Fruit fly (Drosophila melanogaster): ENCODE results near the gene sov.
A peak's percentile ranks its signal among the peaks of the same experiment; 100 is the strongest.

sov gene

dm6 chrX:6799261-6800022 is 43.3 kb downstream of the sov start (continued):
- TF ChIP-seq sens (GFP tag) (peak; percentile 54), CG12071 (GFP tag; optimal IDR thresholded peaks at IDR 0.05) (peak; percentile 25), mirr (GFP tag; optimal IDR thresholded peaks at IDR 0.05) (peak; percentile 10), dmrt99B (tag; optimal IDR thresholded peaks at IDR 0.05) (no peak), CG13296 (GFP tag; optimal IDR thresholded peaks at IDR 0.05) (peak; percentile 57), Hey (tag; optimal IDR thresholded peaks at IDR 0.05) (no peak), Hmx (GFP tag; optimal IDR thresholded peaks at IDR 0.05) (no peak), CG8290 (GFP tag; optimal IDR thresholded peaks at IDR 0.05) (no peak), CG8290 (tag; optimal IDR thresholded peaks at IDR 0.05) (peak in 1 of 2 experiments; percentile 49), Lhr (GFP tag; optimal IDR thresholded peaks at IDR 0.05) (no peak)

DNA sequence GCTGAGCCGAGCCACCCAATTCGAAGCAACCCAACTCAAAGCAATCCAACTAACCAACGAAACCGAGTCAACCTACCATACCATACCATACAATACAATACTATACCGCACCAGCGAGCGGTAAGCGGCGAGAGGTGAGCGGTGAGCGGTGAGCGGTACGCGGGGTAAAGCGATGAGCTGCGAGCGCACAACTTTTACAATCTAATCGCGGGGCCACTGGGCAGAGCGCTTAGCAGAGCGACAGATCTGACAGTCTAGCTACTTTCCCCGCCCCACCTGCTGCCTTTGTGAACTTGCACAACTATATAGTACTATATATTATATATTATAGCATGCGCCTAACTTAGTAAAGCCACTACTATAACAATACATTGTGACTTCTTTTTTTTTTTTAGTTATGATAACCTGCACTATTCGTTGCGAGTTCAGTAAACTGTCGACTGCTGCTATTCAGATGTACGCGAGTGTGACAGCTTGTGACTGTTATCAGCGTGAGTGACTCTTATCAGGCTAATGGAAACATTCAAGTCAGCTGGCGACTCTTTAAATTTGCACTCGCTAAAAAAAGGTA is 44.7 kb downstream of the sov start:
- TF ChIP-seq gcm (GFP tag; optimal IDR thresholded peaks at IDR 0.05) (peak; percentile 28), pfk (GFP tag; optimal IDR thresholded peaks at IDR 0.05) (no peak), ATbp (GFP tag; optimal IDR thresholded peaks at IDR 0.05) (peak; percentile 17), Med (GFP tag) (peak; percentile 74), Pdp1 (GFP tag; optimal IDR thresholded peaks at IDR 0.05) (peak in 1 of 2 experiments; percentile 8), cas (GFP tag; IDR thresholded peaks at IDR 0.05) (0 out of 2 replicates have a peak, but pooled peaks have one; percentile 44), CG14710 (tag; optimal IDR thresholded peaks at IDR 0.05) (peak; percentile 4), CoRest (tag; optimal IDR thresholded peaks at IDR 0.05) (peak; percentile 18), CG11695 (GFP tag; IDR thresholded peaks at IDR 0.05) (0 out of 3 replicates have a peak, but pooled peaks have one; percentile 6), CG7928 (GFP tag; optimal IDR thresholded peaks at IDR 0.05) (peak; percentile 23), CG18011 (GFP tag; optimal IDR thresholded peaks at IDR 0.05) (no peak), CG11093 (GFP tag; IDR thresholded peaks at IDR 0.05) (no peak), CG8290 (GFP tag; optimal IDR thresholded peaks at IDR 0.05) (no peak), CG8290 (tag; optimal IDR thresholded peaks at IDR 0.05) (peak in 1 of 2 experiments; percentile 77), CG14860 (GFP tag; IDR thresholded peaks at IDR 0.05; ENCODE audit: partially characterized antibody) (no peak), CG12769 (tag; optimal IDR thresholded peaks at IDR 0.05) (peak; percentile 58), CG30431 (GFP tag; optimal IDR thresholded peaks at IDR 0.05) (peak; percentile 14), CG7556 (GFP tag; optimal IDR thresholded peaks at IDR 0.05) (peak; percentile 44), fd96Cb (tag; optimal IDR thresholded peaks at IDR 0.05) (peak; percentile 27), CG7786 (GFP tag; optimal IDR thresholded peaks at IDR 0.05) (no peak), sr (GFP tag; IDR thresholded peaks at IDR 0.05) (no peak), dan (GFP tag; IDR thresholded peaks at IDR 0.05) (no peak), CG5953 (GFP tag; IDR thresholded peaks at IDR 0.05) (0 out of 2 replicates have a peak, but pooled peaks have one; percentile 25), CG5180 (GFP tag; optimal IDR thresholded peaks at IDR 0.05) (peak; percentile 91), Rfx (GFP tag; IDR thresholded peaks at IDR 0.05) (peak; percentile 60; the same call in 1 of the 2 replicates), CG14667 (GFP tag; IDR thresholded peaks at IDR 0.05) (no peak), CG7839 (tag; optimal IDR thresholded peaks at IDR 0.05) (peak; percentile 51), sug (tag; optimal IDR thresholded peaks at IDR 0.05) (peak; percentile 77), lilli (GFP tag; optimal IDR thresholded peaks at IDR 0.05) (peak; percentile 57), CG8478 (optimal IDR thresholded peaks at IDR 0.05) (no peak), CG34422 (GFP tag; IDR thresholded peaks at IDR 0.05) (0 out of 3 replicates have a peak, but pooled peaks have one; percentile 56), pan (optimal IDR thresholded peaks at IDR 0.05) (no peak), pan (GFP tag; optimal IDR thresholded peaks at IDR 0.05 in 1 of 2, IDR thresholded peaks at IDR 0.05 in 1 of 2) (peak in 1 of 2 experiments; percentile 30), twi (tag; optimal IDR thresholded peaks at IDR 0.05) (no peak), CG13296 (GFP tag; optimal IDR thresholded peaks at IDR 0.05) (peak; percentile 21), CG6175 (GFP tag; IDR thresholded peaks at IDR 0.05) (0 out of 3 replicates have a peak, but pooled peaks have one; percentile 17), chn (GFP tag; optimal IDR thresholded peaks at IDR 0.05) (no peak), CG13287 (GFP tag; IDR thresholded peaks at IDR 0.05; ENCODE audit: partially characterized antibody) (peak; percentile 34; the same call in 1 of the 2 replicates), Six4 (GFP tag; optimal IDR thresholded peaks at IDR 0.05) (peak; percentile 9), CG15269 (tag; optimal IDR thresholded peaks at IDR 0.05) (peak; percentile 25)
